Worm (Caenorhabditis elegans) whole organism, early embryonic: ENCODE measurements around the gene C53A5.16.

Source experiments
- B0310.2 ChIP-seq: sonication (generic microtip); optimal IDR thresholded peaks from 2 replicates; lab custom pipeline; 2016; ENCODE audit warnings: mild to moderate bottlenecking, missing genetic modification characterization, missing compliant biosample characterization
- ama-1 ChIP-seq: fragments of 150-350 bp; optimal IDR thresholded peaks from 2 replicates; lab custom pipeline; 2014
- ceh-13 ChIP-seq: fragments of 200-800 bp; sonication (Bioruptor generic); optimal IDR thresholded peaks from 2 replicates; lab custom pipeline; 2018; ENCODE audit warnings: mild to moderate bottlenecking, missing genetic modification characterization, missing compliant biosample characterization
- ets-7 ChIP-seq: sonication (generic microtip); optimal IDR thresholded peaks from 2 replicates; lab custom pipeline; 2016; ENCODE audit warnings: missing genotype, missing genetic modification characterization, missing compliant biosample characterization
- flt-1 ChIP-seq: fragments of 200-800 bp; sonication (Bioruptor generic); IDR thresholded peaks from 2 replicates; pipeline ENCODE4 v1.3.6; 2022; ENCODE audit warnings: missing genetic modification characterization, missing compliant biosample characterization
- hmbx-1 ChIP-seq: sonication (generic microtip); optimal IDR thresholded peaks from 2 replicates; lab custom pipeline; 2016; ENCODE audit warnings: mild to moderate bottlenecking, missing genetic modification characterization, missing compliant biosample characterization
- hmg-4 ChIP-seq: fragments of 200-800 bp; sonication (Bioruptor generic); optimal IDR thresholded peaks from 2 replicates; lab custom pipeline; 2018; ENCODE audit warnings: mild to moderate bottlenecking, missing genetic modification characterization, missing compliant biosample characterization
- sea-1 ChIP-seq: fragments of 200-800 bp; sonication (Bioruptor generic); conservative IDR thresholded peaks from 2 replicates; pipeline ENCODE4 v1.3.6; 2022; ENCODE audit warnings: missing genetic modification characterization, missing compliant biosample characterization
- tbx-37 ChIP-seq: fragments of 200-800 bp; sonication (Bioruptor generic); conservative IDR thresholded peaks from 2 replicates; pipeline ENCODE4 v1.3.6; 2022; ENCODE audit warnings: missing genetic modification reagents, missing genetic modification characterization, missing compliant biosample characterization

DNA sequence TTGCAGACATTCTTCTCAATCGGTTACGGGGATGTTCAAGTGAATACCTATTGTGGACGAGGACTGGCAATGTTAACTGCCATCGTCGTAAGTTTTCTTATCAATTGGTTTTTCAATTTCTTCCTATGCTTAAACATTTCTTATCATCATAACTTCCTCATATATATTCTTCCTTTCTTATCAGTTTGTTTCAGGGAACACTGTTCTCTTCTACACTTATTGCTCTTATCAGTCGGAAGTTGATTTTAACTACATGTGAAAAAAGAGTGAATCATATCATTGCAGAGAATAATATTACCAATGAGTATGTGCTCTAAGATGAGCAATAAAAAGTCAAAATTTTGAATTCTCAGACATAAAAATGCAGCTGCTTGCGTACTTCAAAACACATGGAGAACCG is 19.7 kb upstream of the C53A5.16 start:
- no peak for TF ChIP-seq ceh-13
- TF ChIP-seq sea-1 (GFP tag; lab: Robert Waterston, UW): no peak
- TF ChIP-seq hmg-4 (GFP tag; lab: Kevin White, UChicago): no peak
- no peak for TF ChIP-seq B0310.2
- no peak for TF ChIP-seq flt-1 (GFP tag; lab: Robert Waterston, UW)
- no peak for TF ChIP-seq hmbx-1 (tag; lab: Kevin White, UChicago)
- TF ChIP-seq tbx-37 (GFP tag; lab: Robert Waterston, UW): no peak
- no peak for TF ChIP-seq ets-7 (tag; lab: Kevin White, UChicago)
- no peak for TF ChIP-seq ama-1 (lab: Kevin White, UChicago)
